Fruit fly (Drosophila melanogaster) whole organism, wandering third instar larva: ENCODE data around the gene Ugt303B2.
A peak's percentile ranks its signal among the peaks of the same experiment; 100 is the strongest.

Source experiments
- Abd-B ChIP-seq: fragments of >200 bp; optimal IDR thresholded peaks from 2 replicates; lab custom pipeline; 2017; ENCODE audit warnings: missing biosample characterization, missing genetic modification characterization
- CG32264 ChIP-seq: fragments of 200-800 bp; sonication (Bioruptor generic); optimal IDR thresholded peaks from 2 replicates; lab custom pipeline; 2016; ENCODE audit warnings: missing biosample characterization, missing genetic modification characterization
- CG9705 ChIP-seq: fragments of 200-800 bp; sonication (Bioruptor generic); optimal IDR thresholded peaks from 2 replicates; lab custom pipeline; 2018; ENCODE audit warnings: missing biosample characterization, mild to moderate bottlenecking, missing genetic modification characterization
- CrebA ChIP-seq: fragments of 200-800 bp; sonication (Bioruptor generic); optimal IDR thresholded peaks from 2 replicates; lab custom pipeline; 2016; ENCODE audit warnings: missing biosample characterization, mild to moderate bottlenecking, missing genetic modification characterization, borderline replicate concordance
- Dfd ChIP-seq: fragments of >200 bp; optimal IDR thresholded peaks from 2 replicates; lab custom pipeline; 2017; ENCODE audit warnings: missing biosample characterization, missing genetic modification characterization
- Dif ChIP-seq: fragments of 200-275, 200-300 bp; sonication (Bioruptor generic); optimal IDR thresholded peaks from 2 replicates; lab custom pipeline; 2018; ENCODE audit warnings: missing biosample characterization, missing genetic modification characterization; ENCODE audit not compliant: partially characterized antibody
- GATAd ChIP-seq: sonication (Bioruptor generic); optimal IDR thresholded peaks from 2 replicates; lab custom pipeline; 2016; ENCODE audit warnings: missing biosample characterization, missing genetic modification characterization
- HLH106 ChIP-seq: fragments of 200-800 bp; optimal IDR thresholded peaks from 3 replicates; lab custom pipeline; 2019; ENCODE audit warnings: missing biosample characterization, mild to moderate bottlenecking, missing genetic modification characterization, moderate library complexity
- Hnf4 ChIP-seq: fragments of 200-800 bp; sonication (Bioruptor generic); optimal IDR thresholded peaks from 2 replicates; lab custom pipeline; 2016; ENCODE audit warnings: missing biosample characterization, mild to moderate bottlenecking, missing genetic modification characterization
- Hr78 ChIP-seq: fragments of >200 bp; optimal IDR thresholded peaks from 2 replicates; lab custom pipeline; 2017; ENCODE audit warnings: missing biosample characterization, missing genetic modification characterization
- Hr83 ChIP-seq: fragments of 200-300 bp; sonication (Bioruptor generic); optimal IDR thresholded peaks from 2 replicates; lab custom pipeline; 2016; ENCODE audit warnings: missing biosample characterization, mild to moderate bottlenecking, missing genetic modification characterization, moderate library complexity; ENCODE audit not compliant: poor library complexity, severe bottlenecking
- Jra ChIP-seq: sonication (Bioruptor generic); optimal IDR thresholded peaks from 2 replicates; lab custom pipeline; 2016; ENCODE audit warnings: missing biosample characterization, missing genetic modification characterization
- Mio ChIP-seq: sonication (Bioruptor generic); optimal IDR thresholded peaks from 2 replicates; lab custom pipeline; 2016; ENCODE audit warnings: missing biosample characterization, missing genetic modification characterization
- Myc ChIP-seq: fragments of >200 bp; optimal IDR thresholded peaks from 2 replicates; lab custom pipeline; 2017
- N ChIP-seq: fragments of >200 bp; optimal IDR thresholded peaks from 2 replicates; lab custom pipeline; 2018; ENCODE audit warnings: missing biosample characterization, missing external identifiers, missing genetic modification characterization
- OdsH ChIP-seq: fragments of 200-800 bp; sonication (Bioruptor generic); optimal IDR thresholded peaks from 2 replicates; lab custom pipeline; 2016; ENCODE audit warnings: missing biosample characterization, mild to moderate bottlenecking, missing genetic modification characterization
- Rel ChIP-seq, 2 experiments: fragments of 200-800 bp; sonication (Bioruptor generic) in 1 of 2; optimal IDR thresholded peaks; 2 replicates in 1 of 2; 3 replicates in 1 of 2; lab custom pipeline; 2016 to 2019; ENCODE audit warnings: mild to moderate bottlenecking in 2 of 2, missing biosample characterization in 2 of 2, missing genetic modification characterization in 2 of 2, moderate library complexity in 1 of 2
- Sp1 ChIP-seq: fragments of 200-800 bp; sonication (Bioruptor generic); optimal IDR thresholded peaks from 3 replicates; lab custom pipeline; 2019; ENCODE audit warnings: missing biosample characterization, mild to moderate bottlenecking, missing genetic modification characterization, moderate library complexity
- Vsx2 ChIP-seq: fragments of 200-300, 225-300 bp; sonication (Bioruptor generic); optimal IDR thresholded peaks from 2 replicates; lab custom pipeline; 2018; ENCODE audit warnings: missing biosample characterization, missing genetic modification characterization; ENCODE audit not compliant: partially characterized antibody
- br ChIP-seq: fragments of 200-800 bp; sonication (Bioruptor generic); optimal IDR thresholded peaks from 2 replicates; lab custom pipeline; 2016; ENCODE audit warnings: missing biosample characterization, missing genetic modification characterization
- brk ChIP-seq: fragments of 200-800 bp; sonication (Bioruptor generic); optimal IDR thresholded peaks from 2 replicates; lab custom pipeline; 2016; ENCODE audit warnings: missing biosample characterization, mild to moderate bottlenecking, missing genetic modification characterization
- dl ChIP-seq, 2 experiments: fragments of 175-275, 200-275 bp in 1 of 2; fragments of 200-275 bp in 1 of 2; sonication (Bioruptor generic); optimal IDR thresholded peaks; lab custom pipeline; 2018; ENCODE audit warnings: mild to moderate bottlenecking in 2 of 2, missing biosample characterization in 2 of 2, missing genetic modification characterization in 2 of 2, moderate library complexity in 2 of 2; ENCODE audit not compliant: partially characterized antibody in 2 of 2, insufficient read depth in 1 of 2
- dmrt93B ChIP-seq: fragments of 200-800 bp; sonication (Bioruptor generic); optimal IDR thresholded peaks from 2 replicates; lab custom pipeline; 2018; ENCODE audit warnings: missing biosample characterization, mild to moderate bottlenecking, missing genetic modification characterization
- dsf ChIP-seq: sonication (Bioruptor generic); optimal IDR thresholded peaks from 2 replicates; lab custom pipeline; 2016; ENCODE audit warnings: missing biosample characterization, missing genetic modification characterization, borderline replicate concordance
- ey ChIP-seq: fragments of 200-800 bp; sonication (Bioruptor generic); optimal IDR thresholded peaks from 2 replicates; lab custom pipeline; 2016; ENCODE audit warnings: missing biosample characterization, missing genetic modification characterization
- foxo ChIP-seq, 2 experiments: fragments of 200-800 bp; sonication (Bioruptor generic); optimal IDR thresholded peaks; 2 replicates in 1 of 2; 3 replicates in 1 of 2; lab custom pipeline; 2016 to 2017; ENCODE audit warnings: missing biosample characterization in 2 of 2, missing genetic modification characterization in 2 of 2
- fru ChIP-seq: fragments of 200-800 bp; sonication (Bioruptor generic); optimal IDR thresholded peaks from 3 replicates; lab custom pipeline; 2016; ENCODE audit warnings: missing biosample characterization, mild to moderate bottlenecking, missing genetic modification characterization
- h ChIP-seq: fragments of 200-800 bp; sonication (Bioruptor generic); optimal IDR thresholded peaks from 3 replicates; lab custom pipeline; 2016; ENCODE audit warnings: missing biosample characterization, mild to moderate bottlenecking, missing genetic modification characterization
- jim ChIP-seq: fragments of 175-275, 200-325 bp; sonication (Bioruptor generic); optimal IDR thresholded peaks from 2 replicates; lab custom pipeline; 2016; ENCODE audit warnings: missing biosample characterization, mild to moderate bottlenecking, missing genetic modification characterization
- lola ChIP-seq: fragments of >200 bp; optimal IDR thresholded peaks from 2 replicates; lab custom pipeline; 2017; ENCODE audit warnings: missing biosample characterization, missing genetic modification characterization
- pan ChIP-seq: fragments of >200 bp; optimal IDR thresholded peaks from 2 replicates; lab custom pipeline; 2017
- psq ChIP-seq: fragments of 200-800 bp; sonication (Bioruptor generic); optimal IDR thresholded peaks from 3 replicates; lab custom pipeline; 2017; ENCODE audit warnings: missing biosample characterization, mild to moderate bottlenecking, missing genetic modification characterization, moderate library complexity
- rgr ChIP-seq: fragments of 200-800 bp; sonication (Bioruptor generic); optimal IDR thresholded peaks from 3 replicates; lab custom pipeline; 2016; ENCODE audit warnings: missing biosample characterization, mild to moderate bottlenecking, missing genetic modification characterization
- sage ChIP-seq: fragments of 200-800 bp; sonication (Bioruptor generic); optimal IDR thresholded peaks from 2 replicates; lab custom pipeline; 2016; ENCODE audit warnings: missing biosample characterization, mild to moderate bottlenecking, missing genetic modification characterization
- sv ChIP-seq: fragments of 200-800 bp; sonication (Bioruptor generic); optimal IDR thresholded peaks from 3 replicates; lab custom pipeline; 2016; ENCODE audit warnings: missing biosample characterization, missing genetic modification characterization
- tai ChIP-seq: sonication (Bioruptor generic); optimal IDR thresholded peaks from 2 replicates; lab custom pipeline; 2016; ENCODE audit warnings: missing biosample characterization, missing genetic modification characterization
- usp ChIP-seq: fragments of >200 bp; optimal IDR thresholded peaks from 2 replicates; lab custom pipeline; 2017; ENCODE audit warnings: missing biosample characterization, missing genetic modification characterization
- woc ChIP-seq: sonication (Bioruptor generic); optimal IDR thresholded peaks from 2 replicates; lab custom pipeline; 2016; ENCODE audit warnings: missing biosample characterization, mild to moderate bottlenecking, missing genetic modification characterization

Ugt303B2 gene

dm6 chr3R:23508304-23508703 lies 30.4 kb downstream of the Ugt303B2 start (continued):
- peak; percentile 85 for TF ChIP-seq psq (GFP tag; lab: Kevin White, UChicago)
- TF ChIP-seq usp (GFP tag; lab: Kevin White, UChicago) = no peak
- TF ChIP-seq dsf = no peak
- no peak for TF ChIP-seq jim

DNA sequence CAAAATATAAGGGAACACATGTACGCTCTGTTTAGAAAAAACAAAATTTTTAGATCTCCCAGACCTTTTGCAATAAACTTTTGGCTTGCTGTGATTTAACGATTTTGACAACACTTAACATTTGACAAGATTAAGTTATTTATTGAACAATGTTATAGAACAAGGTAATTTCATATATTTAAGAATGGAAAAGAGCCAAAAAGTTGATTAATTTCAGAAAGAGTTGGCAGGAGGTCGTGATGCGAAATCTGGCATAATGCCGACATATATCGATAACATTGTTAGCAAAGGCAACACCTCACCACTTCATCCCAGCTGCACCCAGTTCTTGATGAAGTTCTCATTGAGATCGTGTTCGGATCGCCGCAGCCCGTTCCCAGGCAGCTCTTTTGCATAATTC lies 31.3 kb downstream of the Ugt303B2 start, which contains the start of gene CG34289:
Gene CG34289 (minus strand): TSS at position 101 of the 400 bp plus-strand sequence.
- TF ChIP-seq Hr83 (GFP tag; lab: Kevin White, UChicago) (no peak), woc (no peak), h (GFP tag; lab: Kevin White, UChicago) (no peak), Sp1 (GFP tag; lab: Kevin White, UChicago) (no peak), sv (no peak), Mio (GFP tag; lab: Kevin White, UChicago) (no peak), OdsH (GFP tag; lab: Kevin White, UChicago) (no peak), lola (GFP tag; lab: Kevin White, UChicago) (no peak), Rel (GFP tag; optimal IDR thresholded peaks at IDR 0.05; lab: Kevin White, UChicago) (no peak), Rel (tag; optimal IDR thresholded peaks at IDR 0.05; lab: Kevin White, UChicago) (no peak), Hnf4 (GFP tag; lab: Kevin White, UChicago) (no peak), br (no peak), CG9705 (GFP tag; lab: Kevin White, UChicago) (no peak), foxo (GFP tag; optimal IDR thresholded peaks at IDR 0.05; lab: Kevin White, UChicago) (no peak), N (GFP tag; lab: Kevin White, UChicago) (no peak), sage (GFP tag; lab: Kevin White, UChicago) (no peak), Dif (GFP tag; lab: Kevin White, UChicago) (no peak), CrebA (GFP tag; lab: Kevin White, UChicago) (no peak)
- TF ChIP-seq, all 38 proteins: peak for 0

DNA sequence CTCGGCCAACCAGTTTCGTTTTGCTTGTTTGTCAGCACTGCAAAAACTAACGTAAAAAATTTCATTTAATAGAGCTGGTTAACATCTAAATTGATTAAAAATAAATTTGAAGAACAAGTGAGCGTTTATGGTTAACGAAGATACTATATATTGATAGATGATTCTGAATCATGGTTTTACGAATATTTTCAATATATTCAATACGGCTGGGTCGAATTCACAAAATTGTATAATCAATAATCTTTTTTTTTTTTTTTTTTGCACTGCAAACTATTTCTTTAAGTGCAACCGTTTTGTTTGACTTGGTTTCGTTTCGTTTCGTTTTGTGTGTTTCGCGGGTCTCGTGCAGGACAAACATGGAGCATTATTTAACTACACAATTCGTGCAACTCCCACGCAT lies 33.9 kb downstream of the Ugt303B2 start:
- peak; percentile 57 for TF ChIP-seq OdsH (GFP tag; lab: Kevin White, UChicago)
- peak; percentile 59 for TF ChIP-seq h (GFP tag; lab: Kevin White, UChicago)
- TF ChIP-seq tai (GFP tag; lab: Kevin White, UChicago) = peak; percentile 26
- TF ChIP-seq usp (GFP tag; lab: Kevin White, UChicago) = no peak
- peak; percentile 67 for TF ChIP-seq fru
- no peak for TF ChIP-seq Hnf4 (GFP tag; lab: Kevin White, UChicago)
- TF ChIP-seq CrebA (GFP tag; lab: Kevin White, UChicago) = no peak
- TF ChIP-seq pan (lab: Kevin White, UChicago) = no peak
- TF ChIP-seq N (GFP tag; lab: Kevin White, UChicago) = no peak
- TF ChIP-seq dl (GFP tag; optimal IDR thresholded peaks at IDR 0.05; lab: Kevin White, UChicago; ENCODE audit: insufficient read depth in 1 of 2, partially characterized antibody in 2 of 2) = no peak
- no peak for TF ChIP-seq GATAd
- no peak for TF ChIP-seq dmrt93B (GFP tag; lab: Kevin White, UChicago)
- TF ChIP-seq rgr = peak; percentile 45
- no peak for TF ChIP-seq Abd-B (GFP tag; lab: Kevin White, UChicago)
- no peak for TF ChIP-seq Mio (GFP tag; lab: Kevin White, UChicago)
- TF ChIP-seq br = peak; percentile 8
- no peak for TF ChIP-seq Rel (GFP tag; optimal IDR thresholded peaks at IDR 0.05; lab: Kevin White, UChicago)
- no peak for TF ChIP-seq Rel (tag; optimal IDR thresholded peaks at IDR 0.05; lab: Kevin White, UChicago)
- peak; percentile 41 for TF ChIP-seq ey
- TF ChIP-seq dsf = no peak
- no peak for TF ChIP-seq CG32264
- TF ChIP-seq psq (GFP tag; lab: Kevin White, UChicago) = peak; percentile 29
- TF ChIP-seq lola (GFP tag; lab: Kevin White, UChicago) = no peak
- TF ChIP-seq foxo (GFP tag; optimal IDR thresholded peaks at IDR 0.05; lab: Kevin White, UChicago) = peak in 1 of 2 experiments; percentile 63
- TF ChIP-seq sage (GFP tag; lab: Kevin White, UChicago) = no peak
- no peak for TF ChIP-seq jim
- TF ChIP-seq brk (GFP tag; lab: Kevin White, UChicago) = no peak
- no peak for TF ChIP-seq Jra (GFP tag; lab: Kevin White, UChicago)
- TF ChIP-seq HLH106 (tag; lab: Kevin White, UChicago) = peak; percentile 54
- TF ChIP-seq Sp1 (GFP tag; lab: Kevin White, UChicago) = peak; percentile 56
- no peak for TF ChIP-seq Dfd
- no peak for TF ChIP-seq CG9705 (GFP tag; lab: Kevin White, UChicago)
- no peak for TF ChIP-seq Hr83 (GFP tag; lab: Kevin White, UChicago)
- no peak for TF ChIP-seq Hr78
- no peak for TF ChIP-seq Vsx2 (GFP tag; lab: Kevin White, UChicago)
- peak; percentile 6 for TF ChIP-seq woc
- TF ChIP-seq sv = no peak
- TF ChIP-seq Myc = no peak
- no peak for TF ChIP-seq Dif (GFP tag; lab: Kevin White, UChicago)
